Fruit fly (Drosophila melanogaster) whole organism, embryonic: ENCODE results near the gene Gbs-70E.

Source experiments
- Bgb ChIP-seq: fragments of 200-800 bp; sonication (Bioruptor generic); IDR thresholded peaks from 2 replicates; pipeline ENCODE4 v1.3.6; 2022; ENCODE audit warnings: missing biosample characterization, missing genetic modification characterization; ENCODE audit not compliant: partially characterized antibody
- Blimp-1 ChIP-seq: fragments of 200-800 bp; sonication (Bioruptor generic); optimal IDR thresholded peaks from 3 replicates; lab custom pipeline; 2018; ENCODE audit warnings: missing biosample characterization, missing genetic modification characterization, mild to moderate bottlenecking, moderate library complexity, missing genetic modification reagents
- CG10267 ChIP-seq: fragments of 200-800 bp; sonication (Bioruptor generic); optimal IDR thresholded peaks from 2 replicates; lab custom pipeline; 2018; ENCODE audit warnings: missing biosample characterization, mild to moderate bottlenecking, missing genetic modification characterization, moderate library complexity
- CG10959 ChIP-seq: fragments of 200-800 bp; sonication (Bioruptor generic); IDR thresholded peaks from 2 replicates; pipeline ENCODE4 v1.3.6; 2022; ENCODE audit warnings: missing biosample characterization, missing genetic modification characterization
- CG12391 ChIP-seq: fragments of 200-800 bp; sonication (Bioruptor generic); optimal IDR thresholded peaks from 3 replicates; lab custom pipeline; 2018; ENCODE audit warnings: missing biosample characterization, mild to moderate bottlenecking, missing genetic modification characterization, moderate library complexity
- CG13894 ChIP-seq: fragments of 200-800 bp; sonication (Bioruptor generic); optimal IDR thresholded peaks from 3 replicates; lab custom pipeline; 2018; ENCODE audit warnings: missing biosample characterization, mild to moderate bottlenecking, missing genetic modification characterization, moderate library complexity
- CG15073 ChIP-seq: fragments of 200-800 bp; sonication (Bioruptor generic); optimal IDR thresholded peaks from 2 replicates; lab custom pipeline; 2016; ENCODE audit warnings: missing biosample characterization, missing genetic modification characterization
- CG15601 ChIP-seq: fragments of 200-800 bp; sonication (Bioruptor generic); optimal IDR thresholded peaks from 3 replicates; lab custom pipeline; 2019; ENCODE audit warnings: missing biosample characterization, mild to moderate bottlenecking, missing genetic modification characterization, moderate library complexity
- CG15696 ChIP-seq: fragments of 200-800 bp; sonication (Bioruptor generic); optimal IDR thresholded peaks from 2 replicates; lab custom pipeline; 2019; ENCODE audit warnings: missing biosample characterization, mild to moderate bottlenecking, missing genetic modification characterization, moderate library complexity
- CG16813 ChIP-seq: fragments of 200-800 bp; sonication (Bioruptor generic); IDR thresholded peaks from 3 replicates; pipeline ENCODE4 v1.3.6; 2022; ENCODE audit warnings: missing biosample characterization, missing genetic modification characterization; ENCODE audit not compliant: partially characterized antibody
- CG18262 ChIP-seq: fragments of 200-800 bp; optimal IDR thresholded peaks from 3 replicates; lab custom pipeline; 2019; ENCODE audit warnings: missing biosample characterization, mild to moderate bottlenecking, missing genetic modification characterization, moderate library complexity
- CG1832 ChIP-seq: fragments of 200-800 bp; sonication (Bioruptor generic); optimal IDR thresholded peaks from 2 replicates; lab custom pipeline; 2017; ENCODE audit warnings: missing biosample characterization, mild to moderate bottlenecking, missing genetic modification characterization, inconsistent platforms
- CG3163 ChIP-seq: fragments of 200-800 bp; sonication (Bioruptor generic); optimal IDR thresholded peaks from 3 replicates; lab custom pipeline; 2016; ENCODE audit warnings: missing biosample characterization, missing genetic modification characterization
- CG32772 ChIP-seq: fragments of 200-800 bp; sonication (Bioruptor generic); IDR thresholded peaks from 2 replicates; pipeline ENCODE4 v1.3.6; 2022; ENCODE audit warnings: missing biosample characterization, missing genetic modification characterization
- CG33557 ChIP-seq: fragments of 200-800 bp; sonication (Bioruptor generic); optimal IDR thresholded peaks from 2 replicates; lab custom pipeline; 2019; ENCODE audit warnings: missing biosample characterization, mild to moderate bottlenecking, missing genetic modification characterization, moderate library complexity
- CG34224 ChIP-seq: fragments of 200-800 bp; sonication (Bioruptor generic); IDR thresholded peaks from 3 replicates; pipeline ENCODE4 v1.3.6; 2022; ENCODE audit warnings: missing biosample characterization, missing genetic modification characterization; ENCODE audit not compliant: partially characterized antibody
- CG4282 ChIP-seq: fragments of 200-800 bp; sonication (Bioruptor generic); optimal IDR thresholded peaks from 2 replicates; lab custom pipeline; 2016; ENCODE audit warnings: missing biosample characterization, missing genetic modification characterization
- CG4404 ChIP-seq: fragments of 200-800 bp; sonication (Bioruptor generic); IDR thresholded peaks from 2 replicates; pipeline ENCODE4 v1.3.6; 2022; ENCODE audit warnings: missing biosample characterization, missing genetic modification characterization
- CG4820 ChIP-seq: fragments of 200-800 bp; sonication (Bioruptor generic); optimal IDR thresholded peaks from 3 replicates; lab custom pipeline; 2016; ENCODE audit warnings: missing biosample characterization, missing genetic modification characterization
- CG6175 ChIP-seq: fragments of 200-800 bp; sonication (Bioruptor generic); IDR thresholded peaks from 3 replicates; pipeline ENCODE4 v1.3.6; 2022; ENCODE audit warnings: missing biosample characterization, missing genetic modification characterization
- CG6791 ChIP-seq: fragments of 200-800 bp; sonication (Bioruptor generic); IDR thresholded peaks from 3 replicates; pipeline ENCODE4 v1.3.6; 2022; ENCODE audit warnings: missing biosample characterization, missing genetic modification characterization; ENCODE audit not compliant: partially characterized antibody
- CG7271 ChIP-seq: fragments of 200-800 bp; sonication (Bioruptor generic); optimal IDR thresholded peaks from 2 replicates; lab custom pipeline; 2018; ENCODE audit warnings: missing biosample characterization, mild to moderate bottlenecking, missing genetic modification characterization, moderate library complexity
- CG8765 ChIP-seq: fragments of 200-800 bp; sonication (Bioruptor generic); IDR thresholded peaks from 2 replicates; pipeline ENCODE4 v1.3.6; 2022; ENCODE audit warnings: missing biosample characterization, missing genetic modification characterization
- CG9215 ChIP-seq: fragments of 200-800 bp; sonication (Bioruptor generic); IDR thresholded peaks from 2 replicates; pipeline ENCODE4 v1.3.6; 2022; ENCODE audit warnings: missing biosample characterization, missing genetic modification characterization
- D ChIP-seq, 2 experiments: fragments of 200-800 bp in 1 of 2; fragments of >200 bp in 1 of 2; sonication (Bioruptor generic) in 1 of 2; optimal IDR thresholded peaks; 2 replicates in 1 of 2; 3 replicates in 1 of 2; lab custom pipeline; 2017; ENCODE audit warnings: mild to moderate bottlenecking in 1 of 2, missing biosample characterization in 1 of 2, missing genetic modification characterization in 1 of 2, missing genetic modification reagents in 1 of 2
- D19A ChIP-seq: fragments of 200-800 bp; optimal IDR thresholded peaks from 3 replicates; lab custom pipeline; 2019; ENCODE audit warnings: missing biosample characterization, mild to moderate bottlenecking, missing genetic modification characterization, moderate library complexity
- ERR ChIP-seq: fragments of 200-800 bp; sonication (Bioruptor generic); optimal IDR thresholded peaks from 2 replicates; lab custom pipeline; 2016; ENCODE audit warnings: missing biosample characterization, missing genetic modification characterization
- H2.0 ChIP-seq: fragments of 200-800 bp; sonication (Bioruptor generic); IDR thresholded peaks from 2 replicates; pipeline ENCODE4 v1.3.6; 2022; ENCODE audit warnings: missing biosample characterization, missing genetic modification characterization
- Nf-YB ChIP-seq: fragments of 200-800 bp; sonication (Bioruptor generic); optimal IDR thresholded peaks from 3 replicates; lab custom pipeline; 2019; ENCODE audit warnings: missing biosample characterization, mild to moderate bottlenecking, missing genetic modification characterization, moderate library complexity
- Sox100B ChIP-seq: fragments of 200-800 bp; sonication (Bioruptor generic); optimal IDR thresholded peaks from 3 replicates; lab custom pipeline; 2018; ENCODE audit warnings: missing biosample characterization, mild to moderate bottlenecking, missing genetic modification characterization
- Vsx1 ChIP-seq: fragments of 200-800 bp; sonication (Bioruptor generic); optimal IDR thresholded peaks from 2 replicates; lab custom pipeline; 2017; ENCODE audit warnings: missing biosample characterization, mild to moderate bottlenecking, missing genetic modification characterization, missing genetic modification reagents
- aop ChIP-seq: fragments of 200-800 bp; sonication (Bioruptor generic); IDR thresholded peaks from 2 replicates; pipeline ENCODE4 v1.3.6; 2022; ENCODE audit warnings: missing biosample characterization, missing genetic modification characterization
- az2 ChIP-seq: fragments of 200-800 bp; sonication (Bioruptor generic); optimal IDR thresholded peaks from 3 replicates; lab custom pipeline; 2016; ENCODE audit warnings: missing biosample characterization, missing genetic modification characterization
- crol ChIP-seq: fragments of 200-800 bp; sonication (Bioruptor generic); IDR thresholded peaks from 2 replicates; pipeline ENCODE4 v1.3.6; 2022; ENCODE audit warnings: missing biosample characterization, missing genetic modification characterization
- dmrt11E ChIP-seq: fragments of 200-800 bp; sonication (Bioruptor generic); optimal IDR thresholded peaks from 3 replicates; lab custom pipeline; 2018; ENCODE audit warnings: missing biosample characterization, mild to moderate bottlenecking, missing genetic modification characterization, moderate library complexity
- emc ChIP-seq: fragments of 200-800 bp; sonication (Bioruptor generic); optimal IDR thresholded peaks from 2 replicates; lab custom pipeline; 2016; ENCODE audit warnings: missing biosample characterization, missing genetic modification characterization
- gem ChIP-seq: fragments of 200-800 bp; sonication (Bioruptor generic); optimal IDR thresholded peaks from 2 replicates; lab custom pipeline; 2019; ENCODE audit warnings: missing biosample characterization, mild to moderate bottlenecking, missing genetic modification characterization, moderate library complexity
- hth ChIP-seq: fragments of >200 bp; optimal IDR thresholded peaks from 2 replicates; lab custom pipeline; 2017; ENCODE audit warnings: inconsistent platforms
- lola ChIP-seq, 3 experiments: fragments of >200 bp in 2 of 3; fragments of 200-800 bp in 1 of 3; sonication (Bioruptor generic) in 1 of 3; optimal IDR thresholded peaks; 2 replicates each; lab custom pipeline; 2017 to 2019; ENCODE audit warnings: missing biosample characterization in 3 of 3, missing genetic modification characterization in 3 of 3, mild to moderate bottlenecking in 1 of 3, moderate library complexity in 1 of 3
- maf-S ChIP-seq: fragments of 200-800 bp; sonication (Bioruptor generic); optimal IDR thresholded peaks from 2 replicates; lab custom pipeline; 2016; ENCODE audit warnings: missing biosample characterization, missing genetic modification characterization
- phol ChIP-seq: fragments of 200-800 bp; sonication (Bioruptor generic); optimal IDR thresholded peaks from 3 replicates; lab custom pipeline; 2018; ENCODE audit warnings: missing biosample characterization, mild to moderate bottlenecking, missing genetic modification characterization, moderate library complexity
- prd ChIP-seq, 3 experiments: fragments of >200 bp in 2 of 3; fragments of 200-800 bp in 1 of 3; sonication (Bioruptor generic) in 1 of 3; optimal IDR thresholded peaks in 2 of 3; IDR thresholded peaks in 1 of 3; 2 replicates in 2 of 3; 3 replicates in 1 of 3; pipeline versions ENCODE4 v1.3.6 to Lab custom; 2017 to 2022; ENCODE audit warnings: missing biosample characterization in 1 of 3, missing genetic modification characterization in 1 of 3
- sc ChIP-seq, 3 experiments: fragments of >200 bp in 2 of 3; fragments of 200-800 bp in 1 of 3; sonication (Bioruptor generic) in 1 of 3; optimal IDR thresholded peaks; 2 replicates in 2 of 3; 3 replicates in 1 of 3; lab custom pipeline; 2017; ENCODE audit warnings: mild to moderate bottlenecking in 1 of 3, missing biosample characterization in 1 of 3, missing genetic modification characterization in 1 of 3, missing genetic modification reagents in 1 of 3
- sens ChIP-seq: fragments of 200-800 bp; sonication (Bioruptor generic); peaks from one replicate; lab custom pipeline; 2016; ENCODE audit warnings: missing biosample characterization, missing genetic modification characterization
- seq ChIP-seq: fragments of 200-800 bp; sonication (Bioruptor generic); IDR thresholded peaks from 2 replicates; pipeline ENCODE4 v1.3.6; 2022; ENCODE audit warnings: missing biosample characterization, missing genetic modification characterization
- so ChIP-seq: fragments of 200-800 bp; sonication (Bioruptor generic); IDR thresholded peaks from 3 replicates; pipeline ENCODE4 v1.3.6; 2022; ENCODE audit warnings: missing biosample characterization, missing genetic modification characterization
- trem ChIP-seq: fragments of 200-800 bp; optimal IDR thresholded peaks from 3 replicates; lab custom pipeline; 2019; ENCODE audit warnings: missing biosample characterization, mild to moderate bottlenecking, missing genetic modification characterization, moderate library complexity
- twi ChIP-seq: fragments of 200-800 bp; optimal IDR thresholded peaks from 2 replicates; lab custom pipeline; 2019; ENCODE audit warnings: missing biosample characterization, mild to moderate bottlenecking, missing genetic modification characterization, moderate library complexity
- zf30C ChIP-seq: fragments of 200-800 bp; sonication (Bioruptor generic); optimal IDR thresholded peaks from 3 replicates; lab custom pipeline; 2018; ENCODE audit warnings: missing biosample characterization, mild to moderate bottlenecking, missing genetic modification characterization
- zfh1 ChIP-seq: fragments of 200-800 bp; sonication (Bioruptor generic); IDR thresholded peaks from 3 replicates; pipeline ENCODE4 v1.3.6; 2022; ENCODE audit warnings: missing biosample characterization, missing genetic modification characterization

The Gbs-70E gene

DNA sequence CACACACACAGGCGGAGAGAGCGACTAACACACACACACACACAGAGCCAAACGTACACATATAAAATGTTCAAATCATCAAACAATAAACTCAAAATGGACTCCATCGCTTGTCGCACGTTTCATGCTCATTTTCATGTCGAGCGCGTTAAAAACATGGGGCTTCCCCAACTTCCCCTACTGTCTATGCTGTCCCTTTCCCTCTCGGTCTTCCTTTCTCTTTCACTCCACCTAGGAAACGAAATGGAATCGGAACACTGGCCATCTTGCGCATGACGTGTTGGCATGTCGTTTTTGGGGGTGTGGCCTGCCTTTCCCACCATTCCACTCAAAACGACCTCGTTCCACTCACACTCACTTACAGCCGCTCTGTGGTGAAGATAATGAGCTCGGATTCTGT is 28.1 kb upstream of the Gbs-70E start (continued):
- TF ChIP-seq aop (GFP tag; lab: Robert Waterston, UW) (peak; percentile 51; the same call in 1 of the 2 replicates), Nf-YB (GFP tag; lab: Kevin White, UChicago) (peak; percentile 95), CG7271 (tag; lab: Kevin White, UChicago) (no peak), CG8765 (GFP tag; lab: Robert Waterston, UW) (no peak), CG3163 (GFP tag; lab: Kevin White, UChicago) (no peak), D (optimal IDR thresholded peaks at IDR 0.05; lab: Kevin White, UChicago) (peak; percentile 8), D (GFP tag; optimal IDR thresholded peaks at IDR 0.05; lab: Kevin White, UChicago) (no peak), seq (GFP tag; lab: Robert Waterston, UW) (peak; percentile 73; the same call in 1 of the 2 replicates), CG13894 (tag; lab: Kevin White, UChicago) (no peak), ERR (no peak), CG15601 (peak; percentile 28), az2 (no peak), Bgb (peak; percentile 67), CG33557 (GFP tag; lab: Kevin White, UChicago) (peak; percentile 11), CG4282 (GFP tag; lab: Kevin White, UChicago) (no peak), Sox100B (GFP tag; lab: Kevin White, UChicago) (no peak), CG16813 (GFP tag; lab: Robert Waterston, UW) (no peak), sc (optimal IDR thresholded peaks at IDR 0.05; lab: Kevin White, UChicago) (no peak), sc (GFP tag; optimal IDR thresholded peaks at IDR 0.05; lab: Kevin White, UChicago) (no peak), CG32772 (no peak), CG34224 (GFP tag; lab: Robert Waterston, UW) (peak; percentile 30; the same call in 1 of the 3 replicates), CG9215 (no peak), CG1832 (GFP tag; lab: Kevin White, UChicago) (peak; percentile 92), so (GFP tag; lab: Robert Waterston, UW) (no peak), hth (lab: Kevin White, UChicago) (peak; percentile 99), CG4404 (no peak), twi (tag; lab: Kevin White, UChicago) (peak; percentile 29), maf-S (GFP tag; lab: Kevin White, UChicago) (no peak), H2.0 (no peak), Vsx1 (GFP tag; lab: Kevin White, UChicago) (no peak), zfh1 (GFP tag; lab: Robert Waterston, UW) (no peak), phol (tag; lab: Kevin White, UChicago) (peak; percentile 77), emc (GFP tag; lab: Kevin White, UChicago) (no peak), CG15073 (GFP tag; lab: Kevin White, UChicago) (no peak), CG12391 (no peak), Blimp-1 (GFP tag; lab: Kevin White, UChicago) (no peak), crol (peak; percentile 68), CG6791 (GFP tag; lab: Robert Waterston, UW) (peak; percentile 42; the same call in 1 of the 3 replicates)

DNA sequence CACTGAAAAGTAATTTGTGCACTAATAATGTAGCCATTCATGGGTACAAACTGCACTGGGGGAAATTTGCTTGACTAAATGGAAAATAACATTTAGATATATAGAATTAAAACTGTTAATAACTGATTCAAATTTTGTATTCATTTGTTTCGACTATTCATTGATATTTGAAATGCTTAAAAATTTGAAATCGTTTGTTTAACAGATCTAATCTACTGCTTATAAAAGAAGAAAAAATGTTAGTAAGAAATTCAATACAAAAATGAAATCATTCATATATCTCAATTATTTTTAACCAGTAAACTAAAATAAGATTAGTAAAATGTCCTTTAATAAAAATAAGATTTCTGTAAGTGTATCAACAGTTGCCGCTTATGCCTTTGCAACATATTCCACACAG is 25.2 kb upstream of the Gbs-70E start:
- TF ChIP-seq zf30C (GFP tag; lab: Kevin White, UChicago) (peak; percentile 52), gem (tag; lab: Kevin White, UChicago) (no peak), D (optimal IDR thresholded peaks at IDR 0.05; lab: Kevin White, UChicago) (no peak), D (GFP tag; optimal IDR thresholded peaks at IDR 0.05; lab: Kevin White, UChicago) (peak; percentile 24), trem (tag; lab: Kevin White, UChicago) (peak; percentile 29), lola (GFP tag; optimal IDR thresholded peaks at IDR 0.05; lab: Kevin White, UChicago) (peak in 1 of 3 experiments; percentile 35), prd (optimal IDR thresholded peaks at IDR 0.05; lab: Kevin White, UChicago) (no peak), prd (GFP tag; IDR thresholded peaks at IDR 0.05; lab: Robert Waterston, UW) (0 out of 3 replicates have a peak, but pooled peaks have one; percentile 9), CG6175 (GFP tag; lab: Robert Waterston, UW) (no peak), sens (peak; percentile 64), CG18262 (peak; percentile 27), CG10959 (GFP tag; lab: Robert Waterston, UW) (0 out of 2 replicates have a peak, but pooled peaks have one; percentile 4), CG10267 (tag; lab: Kevin White, UChicago) (peak; percentile 9), D19A (tag; lab: Kevin White, UChicago) (peak; percentile 73), CG4820 (GFP tag; lab: Kevin White, UChicago) (no peak), dmrt11E (peak; percentile 44), CG15696 (tag; lab: Kevin White, UChicago) (peak; percentile 28)
